Fruit fly (Drosophila melanogaster) whole organism, adult: ENCODE data around the gene Creld.

Source experiments
- CG14711 ChIP-seq: fragments of 200-800 bp; sonication (Bioruptor generic); optimal IDR thresholded peaks from 2 replicates; lab custom pipeline; 2018; ENCODE audit warnings: missing biosample characterization, mild to moderate bottlenecking, missing genetic modification characterization, moderate library complexity
- CG7045 ChIP-seq: fragments of 200-800 bp; sonication (Bioruptor generic); optimal IDR thresholded peaks from 2 replicates; lab custom pipeline; 2017; ENCODE audit warnings: missing biosample characterization, mild to moderate bottlenecking, missing genetic modification characterization
- Clk ChIP-seq: fragments of 200-800 bp; sonication (Bioruptor generic); optimal IDR thresholded peaks from 2 replicates; lab custom pipeline; 2017; ENCODE audit warnings: missing biosample characterization, missing genetic modification characterization
- Hr96 ChIP-seq: fragments of 200-800 bp; sonication (Bioruptor generic); optimal IDR thresholded peaks from 2 replicates; lab custom pipeline; 2016; ENCODE audit warnings: missing biosample characterization, missing genetic modification characterization
- Mnt ChIP-seq: fragments of 200-800 bp; sonication (Bioruptor generic); optimal IDR thresholded peaks from 2 replicates; lab custom pipeline; 2016; ENCODE audit warnings: missing biosample characterization, mild to moderate bottlenecking, missing genetic modification characterization
- bab1 ChIP-seq: fragments of 200-800 bp; sonication (Bioruptor generic); optimal IDR thresholded peaks from 3 replicates; lab custom pipeline; 2019; ENCODE audit warnings: missing biosample characterization, mild to moderate bottlenecking, missing genetic modification characterization, moderate library complexity

DNA sequence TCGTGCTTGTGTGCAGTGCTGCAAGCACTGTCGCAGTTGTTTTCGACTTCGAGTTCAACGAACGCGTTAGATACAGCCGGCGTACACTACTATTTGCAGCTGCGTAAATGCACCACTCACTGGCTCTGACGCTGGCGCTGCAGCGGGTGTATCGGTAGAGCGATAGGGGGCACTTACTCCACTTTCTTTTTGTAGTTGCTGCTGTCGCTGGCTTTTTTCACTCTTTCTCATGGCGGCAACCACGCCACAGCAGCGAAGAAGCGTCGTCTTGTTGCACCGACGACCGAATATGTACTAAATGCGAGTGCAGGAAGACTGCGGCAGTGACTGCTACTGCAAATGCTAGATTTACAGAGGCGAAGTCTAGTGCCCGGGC is 19.3 kb downstream of the Creld start, which contains the start of gene CG4822:
- TF ChIP-seq Mnt (GFP tag; lab: Kevin White, UChicago) (no peak), bab1 (GFP tag; lab: Kevin White, UChicago) (no peak), Clk (GFP tag; lab: Kevin White, UChicago) (no peak), Hr96 (GFP tag; lab: Kevin White, UChicago) (no peak), CG7045 (GFP tag; lab: Kevin White, UChicago) (no peak), CG14711 (tag; lab: Kevin White, UChicago) (no peak)
